Worm (Caenorhabditis elegans) whole organism, midembryonic: ENCODE data around the gene srh-194.
"Not testable (repeated sequence)": the region's sequence is repeated elsewhere in the genome, so short reads cannot be mapped to it uniquely, and the experiment has no call there.

Experiments
- T22C8.4 ChIP-seq: fragments of 200-800 bp; sonication (Bioruptor generic); IDR thresholded peaks from 2 replicates; pipeline ENCODE4 v1.3.6; 2022; ENCODE audit warnings: missing genetic modification characterization, missing compliant biosample characterization
- cog-1 ChIP-seq: sonication (generic microtip); optimal IDR thresholded peaks from 2 replicates; lab custom pipeline; 2016; ENCODE audit warnings: missing genetic modification characterization, missing compliant biosample characterization
- flt-1 ChIP-seq: fragments of 200-800 bp; sonication (Bioruptor generic); IDR thresholded peaks from 2 replicates; pipeline ENCODE4 v1.3.6; 2022; ENCODE audit warnings: missing genetic modification characterization, missing compliant biosample characterization
- klf-2 ChIP-seq: fragments of 200-800 bp; sonication (Bioruptor generic); conservative IDR thresholded peaks from 2 replicates; pipeline ENCODE4 v1.3.6; 2022; ENCODE audit warnings: missing genetic modification reagents, missing genetic modification characterization, missing compliant biosample characterization
- med-1 ChIP-seq: sonication (generic microtip); optimal IDR thresholded peaks from 2 replicates; lab custom pipeline; 2017; ENCODE audit warnings: missing genetic modification characterization, mild to moderate bottlenecking, missing compliant biosample characterization, antibody characterized with exemption, missing genetic modification reagents; ENCODE audit not compliant: insufficient read depth
- ztf-23 ChIP-seq: fragments of 200-800 bp; sonication (Bioruptor generic); IDR thresholded peaks from 2 replicates; pipeline ENCODE4 v1.3.6; 2022; ENCODE audit warnings: missing genetic modification reagents, missing genetic modification characterization, missing compliant biosample characterization
- ztf-29 ChIP-seq: fragments of 200-800 bp; sonication (Bioruptor generic); IDR thresholded peaks from 2 replicates; pipeline ENCODE4 v1.3.6; 2022; ENCODE audit warnings: missing genetic modification reagents, missing genetic modification characterization, missing compliant biosample characterization

ce11 chrV:4284737-4285136, 8.6 kb downstream of the srh-194 start, which contains the start of gene srt-19:
- TF ChIP-seq T22C8.4 (GFP tag; lab: Robert Waterston, UW); klf-2 (GFP tag; lab: Robert Waterston, UW); flt-1; ztf-23 (GFP tag; lab: Robert Waterston, UW); cog-1; ztf-29 (GFP tag; lab: Robert Waterston, UW); med-1: not testable (repeated sequence)
